Worm (Caenorhabditis elegans) whole organism, early embryonic: ENCODE data around the gene F35C11.6.

Source experiments
- B0310.2 ChIP-seq: sonication (generic microtip); optimal IDR thresholded peaks from 2 replicates; lab custom pipeline; 2016; ENCODE audit warnings: mild to moderate bottlenecking, missing genetic modification characterization, missing compliant biosample characterization
- F13C5.2 ChIP-seq: sonication (generic microtip); optimal IDR thresholded peaks from 2 replicates; lab custom pipeline; 2017; ENCODE audit warnings: mild to moderate bottlenecking, missing genetic modification characterization, inconsistent platforms, missing compliant biosample characterization
- aly-1 ChIP-seq: sonication (generic microtip); optimal IDR thresholded peaks from 2 replicates; lab custom pipeline; 2016; ENCODE audit warnings: missing genetic modification characterization, missing compliant biosample characterization
- ama-1 ChIP-seq: fragments of 150-350 bp; optimal IDR thresholded peaks from 2 replicates; lab custom pipeline; 2014
- ceh-13 ChIP-seq: fragments of 200-800 bp; sonication (Bioruptor generic); optimal IDR thresholded peaks from 2 replicates; lab custom pipeline; 2018; ENCODE audit warnings: mild to moderate bottlenecking, missing genetic modification characterization, missing compliant biosample characterization
- ceh-36 ChIP-seq: sonication (generic microtip); optimal IDR thresholded peaks from 2 replicates; lab custom pipeline; 2016; ENCODE audit warnings: missing genetic modification characterization, inconsistent platforms, missing compliant biosample characterization
- ets-7 ChIP-seq: sonication (generic microtip); optimal IDR thresholded peaks from 2 replicates; lab custom pipeline; 2016; ENCODE audit warnings: missing genotype, missing genetic modification characterization, missing compliant biosample characterization
- flt-1 ChIP-seq: fragments of 200-800 bp; sonication (Bioruptor generic); IDR thresholded peaks from 2 replicates; pipeline ENCODE4 v1.3.6; 2022; ENCODE audit warnings: missing genetic modification characterization, missing compliant biosample characterization
- hmbx-1 ChIP-seq: sonication (generic microtip); optimal IDR thresholded peaks from 2 replicates; lab custom pipeline; 2016; ENCODE audit warnings: mild to moderate bottlenecking, missing genetic modification characterization, missing compliant biosample characterization
- hmg-4 ChIP-seq: fragments of 200-800 bp; sonication (Bioruptor generic); optimal IDR thresholded peaks from 2 replicates; lab custom pipeline; 2018; ENCODE audit warnings: mild to moderate bottlenecking, missing genetic modification characterization, missing compliant biosample characterization
- hnd-1 ChIP-seq: sonication (generic microtip); optimal IDR thresholded peaks from 2 replicates; lab custom pipeline; 2016; ENCODE audit warnings: missing genetic modification characterization, missing compliant biosample characterization
- pes-1 ChIP-seq: fragments of 200-800 bp; sonication (Bioruptor generic); IDR thresholded peaks from 2 replicates; pipeline ENCODE4 v1.3.6; 2022; ENCODE audit warnings: missing genetic modification reagents, missing genetic modification characterization, missing compliant biosample characterization
- scrt-1 ChIP-seq: fragments of 200-800 bp; sonication (Bioruptor generic); IDR thresholded peaks from 2 replicates; pipeline ENCODE4 v1.3.6; 2022; ENCODE audit warnings: missing genetic modification characterization, missing compliant biosample characterization
- sea-1 ChIP-seq: fragments of 200-800 bp; sonication (Bioruptor generic); conservative IDR thresholded peaks from 2 replicates; pipeline ENCODE4 v1.3.6; 2022; ENCODE audit warnings: missing genetic modification characterization, missing compliant biosample characterization
- tbx-11 ChIP-seq: fragments of 200-800 bp; sonication (Bioruptor generic); IDR thresholded peaks from 2 replicates; pipeline ENCODE4 v1.3.6; 2022; ENCODE audit warnings: missing genetic modification characterization, missing compliant biosample characterization
- tbx-37 ChIP-seq: fragments of 200-800 bp; sonication (Bioruptor generic); conservative IDR thresholded peaks from 2 replicates; pipeline ENCODE4 v1.3.6; 2022; ENCODE audit warnings: missing genetic modification reagents, missing genetic modification characterization, missing compliant biosample characterization
- tra-4 ChIP-seq: sonication (generic microtip); optimal IDR thresholded peaks from 2 replicates; lab custom pipeline; 2017; ENCODE audit warnings: missing genetic modification characterization, missing compliant biosample characterization

Gene F35C11.6

DNA sequence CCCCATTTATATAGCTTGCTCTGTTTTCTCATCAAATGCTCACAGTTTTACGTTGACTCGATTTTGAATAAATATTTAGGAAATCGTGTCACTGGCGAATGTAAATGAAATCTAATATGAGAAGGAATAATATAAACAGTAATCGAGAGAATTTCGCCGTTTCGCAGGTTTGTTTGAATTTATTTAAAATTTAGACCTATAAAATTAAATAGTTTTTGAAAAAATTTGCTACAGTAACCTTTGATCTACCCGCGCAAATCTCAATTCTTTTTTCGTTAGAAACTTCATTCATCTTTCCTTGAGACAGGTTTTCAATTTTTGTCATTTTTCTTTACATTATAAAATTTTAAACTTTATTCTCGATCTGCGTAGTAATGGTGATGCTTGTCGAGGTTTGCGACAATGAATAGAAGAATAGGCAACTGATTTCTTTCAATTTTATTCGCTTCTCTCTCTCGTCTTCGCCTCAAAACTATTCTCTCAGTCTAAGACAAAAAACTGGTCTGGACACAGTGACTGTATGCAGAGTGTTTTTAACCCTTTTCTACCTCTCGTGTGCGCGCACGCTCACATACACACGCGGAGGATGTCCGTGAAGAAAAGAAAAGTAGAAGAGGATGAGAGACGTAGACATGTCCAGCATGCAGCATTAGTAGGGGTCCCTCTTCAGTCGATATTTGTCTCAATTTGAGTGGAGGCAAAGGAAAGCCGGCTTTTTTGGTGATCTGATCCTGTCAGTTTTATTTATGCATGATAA is 36.5 kb downstream of the F35C11.6 start, which contains the start of gene dab-1:
Gene dab-1 (plus strand): TSS at position 78 of the 757 bp plus-strand sequence.
- TF ChIP-seq ets-7 (tag; lab: Kevin White, UChicago) (no peak), ama-1 (lab: Kevin White, UChicago) (peak; percentile 80), F13C5.2 (tag; lab: Kevin White, UChicago) (no peak), tbx-11 (no peak), flt-1 (GFP tag; lab: Robert Waterston, UW) (0 out of 2 replicates have a peak, but pooled peaks have one; percentile 34), ceh-36 (tag; lab: Kevin White, UChicago) (no peak), tra-4 (tag; lab: Kevin White, UChicago) (no peak), pes-1 (no peak), sea-1 (0 out of 2 replicates have a peak, but pooled peaks have one; percentile 55), aly-1 (no peak), B0310.2 (tag; lab: Kevin White, UChicago) (no peak), hmg-4 (GFP tag; lab: Kevin White, UChicago) (peak; percentile 61)

DNA sequence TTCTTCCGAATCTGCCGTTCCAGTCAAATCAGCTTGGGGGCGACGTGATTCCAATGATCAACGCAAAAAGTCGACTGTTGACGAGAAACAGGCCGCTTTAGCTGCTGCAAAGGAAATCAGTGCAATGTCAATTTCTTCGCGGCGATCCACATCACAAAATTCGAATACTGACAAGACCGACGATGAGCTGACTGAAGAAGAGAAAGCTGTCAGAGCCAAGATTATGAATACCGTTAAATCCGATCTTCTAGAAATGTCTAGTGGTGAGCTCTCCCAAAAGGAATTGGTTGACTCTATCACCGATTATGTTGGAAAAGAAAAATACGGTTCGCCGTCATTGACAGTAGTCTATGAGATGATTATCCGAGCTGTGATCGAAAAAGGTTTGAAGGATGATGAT is 38.7 kb downstream of the F35C11.6 start:
- no peak for TF ChIP-seq hnd-1 (tag; lab: Kevin White, UChicago)
- no peak for TF ChIP-seq pes-1
- TF ChIP-seq F13C5.2 (tag; lab: Kevin White, UChicago) = no peak
- TF ChIP-seq tbx-37 (GFP tag; lab: Robert Waterston, UW) = no peak
- no peak for TF ChIP-seq tbx-11
- TF ChIP-seq hmg-4 (GFP tag; lab: Kevin White, UChicago) = no peak
- TF ChIP-seq B0310.2 (tag; lab: Kevin White, UChicago) = no peak
- TF ChIP-seq ceh-36 (tag; lab: Kevin White, UChicago) = no peak
- no peak for TF ChIP-seq ets-7 (tag; lab: Kevin White, UChicago)
- no peak for TF ChIP-seq ceh-13 (GFP tag; lab: Kevin White, UChicago)
- TF ChIP-seq flt-1 (GFP tag; lab: Robert Waterston, UW) = no peak
- TF ChIP-seq scrt-1 (GFP tag; lab: Robert Waterston, UW) = no peak
- TF ChIP-seq hmbx-1 (tag; lab: Kevin White, UChicago) = no peak
- TF ChIP-seq tra-4 (tag; lab: Kevin White, UChicago) = no peak
- no peak for TF ChIP-seq ama-1 (lab: Kevin White, UChicago)
- TF ChIP-seq sea-1 = no peak
- no peak for TF ChIP-seq aly-1

DNA sequence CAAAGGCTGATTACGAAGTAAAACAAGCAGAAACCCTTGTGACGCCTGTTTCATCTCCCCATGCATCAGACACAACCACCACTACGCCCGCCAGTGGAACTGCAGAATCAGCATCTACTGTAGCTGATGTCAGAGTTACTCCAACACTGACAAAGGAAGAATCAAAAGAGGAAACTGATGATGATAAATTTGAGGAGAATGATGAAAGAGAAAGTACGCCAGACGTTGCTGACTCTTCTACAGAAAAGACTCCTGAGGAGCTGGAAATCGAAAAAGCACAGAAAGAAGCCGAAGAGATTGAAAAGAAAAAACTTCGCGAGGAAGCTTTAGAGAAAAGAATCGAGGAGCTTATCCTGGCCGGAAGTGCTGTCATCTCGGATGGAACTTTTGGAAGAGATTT is 40.7 kb downstream of the F35C11.6 start:
- no peak for TF ChIP-seq F13C5.2 (tag; lab: Kevin White, UChicago)
- TF ChIP-seq hmg-4 (GFP tag; lab: Kevin White, UChicago) = no peak
- no peak for TF ChIP-seq sea-1
- no peak for TF ChIP-seq ets-7 (tag; lab: Kevin White, UChicago)
- TF ChIP-seq ceh-36 (tag; lab: Kevin White, UChicago) = no peak
- TF ChIP-seq scrt-1 (GFP tag; lab: Robert Waterston, UW) = no peak
- no peak for TF ChIP-seq B0310.2 (tag; lab: Kevin White, UChicago)
- TF ChIP-seq tbx-11 = no peak
- TF ChIP-seq ama-1 (lab: Kevin White, UChicago) = no peak
- TF ChIP-seq tra-4 (tag; lab: Kevin White, UChicago) = no peak
- TF ChIP-seq ceh-13 (GFP tag; lab: Kevin White, UChicago) = no peak

DNA sequence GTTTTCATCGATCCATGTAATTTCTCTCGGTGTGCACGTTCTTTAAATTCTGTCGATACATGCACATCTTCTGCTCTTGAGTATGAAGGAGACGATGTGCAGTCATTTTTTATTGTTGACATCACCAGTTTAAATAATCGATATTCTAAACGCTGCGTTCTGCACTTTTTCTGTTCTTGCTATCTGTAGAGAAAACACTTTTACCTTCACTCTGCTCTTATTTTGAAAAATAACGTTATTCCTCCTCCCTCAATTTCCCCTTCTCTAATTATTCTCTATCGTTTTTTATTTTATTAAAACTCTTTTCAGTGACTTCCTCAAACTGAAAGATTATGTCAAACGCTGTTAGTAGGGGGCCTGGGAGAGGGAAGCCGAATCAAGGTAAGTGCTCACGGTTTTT is 42.0 kb downstream of the F35C11.6 start, which contains the start of gene ifg-1:
Gene ifg-1 (plus strand): TSS at position 301 of the 400 bp plus-strand sequence.
- TF ChIP-seq pes-1 (no peak), ama-1 (lab: Kevin White, UChicago) (no peak), hnd-1 (tag; lab: Kevin White, UChicago) (no peak), B0310.2 (tag; lab: Kevin White, UChicago) (no peak), hmbx-1 (tag; lab: Kevin White, UChicago) (no peak), ceh-13 (GFP tag; lab: Kevin White, UChicago) (no peak), tra-4 (tag; lab: Kevin White, UChicago) (no peak), flt-1 (GFP tag; lab: Robert Waterston, UW) (no peak), tbx-37 (GFP tag; lab: Robert Waterston, UW) (no peak), tbx-11 (no peak), hmg-4 (GFP tag; lab: Kevin White, UChicago) (no peak), aly-1 (no peak)

DNA sequence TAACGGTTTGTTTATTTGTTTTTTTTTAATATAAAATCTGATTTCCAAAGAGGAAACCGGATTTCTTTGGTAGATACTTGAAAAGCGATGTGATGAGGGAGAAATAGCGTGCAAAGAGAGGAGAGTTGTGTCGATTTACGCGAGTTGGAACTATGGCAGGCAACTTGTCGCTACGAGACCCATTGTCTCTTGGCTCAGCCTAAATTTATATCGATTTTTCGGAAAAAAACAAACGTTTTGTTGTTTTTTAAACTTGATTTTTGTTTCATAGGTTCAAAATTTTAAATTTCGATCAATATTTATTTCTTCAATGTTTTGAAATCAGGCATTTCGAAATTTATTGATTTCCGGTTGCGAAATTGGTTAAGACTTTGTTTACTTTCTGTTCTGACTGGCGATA is 42.5 kb downstream of the F35C11.6 start, which contains the start of gene M110.3:
Gene M110.3 (minus strand): TSS at position 184 of the 400 bp plus-strand sequence.
- no peak for TF ChIP-seq F13C5.2 (tag; lab: Kevin White, UChicago)
- TF ChIP-seq aly-1 = no peak
- no peak for TF ChIP-seq ama-1 (lab: Kevin White, UChicago)
- no peak for TF ChIP-seq scrt-1 (GFP tag; lab: Robert Waterston, UW)
- no peak for TF ChIP-seq B0310.2 (tag; lab: Kevin White, UChicago)
- TF ChIP-seq pes-1 = no peak
- TF ChIP-seq sea-1 = no peak
- no peak for TF ChIP-seq flt-1 (GFP tag; lab: Robert Waterston, UW)
- no peak for TF ChIP-seq hmbx-1 (tag; lab: Kevin White, UChicago)

DNA sequence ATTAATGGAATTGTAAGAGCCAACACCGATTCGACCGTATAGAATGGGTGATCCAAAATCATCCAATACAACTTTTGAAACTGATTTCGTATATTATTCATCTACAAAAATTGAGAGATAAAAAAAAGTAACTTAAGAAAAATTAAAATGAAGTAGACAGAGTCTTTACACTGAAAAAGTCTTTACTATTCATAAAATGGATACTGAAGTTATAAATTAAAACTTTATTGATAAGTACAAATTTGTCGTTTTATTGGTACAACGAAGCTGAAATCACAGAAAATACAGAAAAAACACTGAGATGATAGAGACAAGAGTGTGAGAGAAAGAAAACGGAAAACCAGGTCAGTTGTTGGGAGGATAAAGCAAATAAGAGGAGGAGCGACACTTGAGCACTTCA is 44.6 kb downstream of the F35C11.6 start, which contains the start of gene M110.10:
Gene M110.10 (minus strand): TSS at position 101 of the 400 bp plus-strand sequence.
- TF ChIP-seq aly-1 = no peak
- TF ChIP-seq tbx-37 (GFP tag; lab: Robert Waterston, UW) = no peak

DNA sequence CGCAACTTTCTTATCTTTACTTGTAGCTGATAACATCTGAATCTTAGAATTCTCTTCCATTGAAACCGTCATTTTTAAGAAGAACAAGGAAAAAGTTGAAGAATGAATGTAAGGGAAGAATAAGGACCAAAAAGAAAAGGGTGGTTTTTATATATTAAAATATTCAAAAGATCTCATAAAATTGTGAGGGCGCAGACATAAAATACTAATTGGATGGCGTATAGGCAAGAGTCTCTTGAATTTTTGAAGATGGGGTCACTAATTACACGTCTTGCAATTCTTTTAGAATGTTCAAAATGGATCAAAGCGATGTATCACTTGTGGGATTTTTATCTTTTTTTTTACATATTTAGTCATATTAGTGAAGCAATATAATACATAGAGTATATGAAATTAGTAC is 46.3 kb downstream of the F35C11.6 start, which contains the start of gene twk-3:
Gene twk-3 (minus strand): TSS at position 101 of the 400 bp plus-strand sequence.
- TF ChIP-seq hmg-4 (GFP tag; lab: Kevin White, UChicago) (no peak), aly-1 (no peak), hmbx-1 (tag; lab: Kevin White, UChicago) (no peak), hnd-1 (tag; lab: Kevin White, UChicago) (no peak), tra-4 (tag; lab: Kevin White, UChicago) (no peak), ets-7 (tag; lab: Kevin White, UChicago) (no peak), B0310.2 (tag; lab: Kevin White, UChicago) (no peak), ama-1 (lab: Kevin White, UChicago) (no peak), sea-1 (no peak), ceh-13 (GFP tag; lab: Kevin White, UChicago) (no peak), ceh-36 (tag; lab: Kevin White, UChicago) (no peak), pes-1 (no peak), tbx-11 (no peak), flt-1 (GFP tag; lab: Robert Waterston, UW) (no peak)
